Worm (Caenorhabditis elegans): ENCODE results near the gene K11C4.2.

K11C4.2 gene

ce11 chrV:6876763-6877515 is 17.9 kb upstream of the K11C4.2 start:
- TF ChIP-seq ref-2 (tag; optimal IDR thresholded peaks at IDR 0.05) (no peak), madf-2 (tag; optimal IDR thresholded peaks at IDR 0.05) (no peak), ceh-45 (GFP tag; IDR thresholded peaks at IDR 0.05) (no peak), npax-4 (tag; optimal IDR thresholded peaks at IDR 0.05) (no peak), ttx-3 (tag; optimal IDR thresholded peaks at IDR 0.05) (no peak), unc-3 (GFP tag; conservative IDR thresholded peaks at IDR 0.05) (no peak), unc-3 (tag; optimal IDR thresholded peaks at IDR 0.05) (no peak), elt-4 (tag; optimal IDR thresholded peaks at IDR 0.05) (no peak), elt-2 (tag; optimal IDR thresholded peaks at IDR 0.05) (no peak), mec-3 (tag; optimal IDR thresholded peaks at IDR 0.05; ENCODE audit: borderline replicate concordance) (no peak), C38D4.7 (GFP tag; optimal IDR thresholded peaks at IDR 0.05) (no peak), hlh-6 (tag; optimal IDR thresholded peaks at IDR 0.05) (no peak), tbx-2 (tag; optimal IDR thresholded peaks at IDR 0.05) (no peak), hlh-13 (GFP tag; optimal IDR thresholded peaks at IDR 0.05) (no peak), zip-5 (tag; optimal IDR thresholded peaks at IDR 0.05) (no peak), pag-3 (tag; optimal IDR thresholded peaks at IDR 0.05; ENCODE audit: borderline replicate concordance) (no peak), ceh-19 (GFP tag; optimal IDR thresholded peaks at IDR 0.05) (no peak), unc-55 (GFP tag; optimal IDR thresholded peaks at IDR 0.05) (no peak), K02D7.2 (tag; optimal IDR thresholded peaks at IDR 0.05) (no peak), hlh-8 (tag; optimal IDR thresholded peaks at IDR 0.05) (no peak), unc-86 (tag; optimal IDR thresholded peaks at IDR 0.05) (no peak)

- TF ChIP-seq hlh-8 (tag; optimal IDR thresholded peaks at IDR 0.05) (no peak), nfya-1 (tag; optimal IDR thresholded peaks at IDR 0.05) (no peak), Y22D7AL.16 (tag; optimal IDR thresholded peaks at IDR 0.05) (no peak), pax-1 (tag; optimal IDR thresholded peaks at IDR 0.05) (no peak), tbx-7 (tag; optimal IDR thresholded peaks at IDR 0.05) (no peak), fax-1 (tag; optimal IDR thresholded peaks at IDR 0.05) (no peak), T23F11.4 (GFP tag; optimal IDR thresholded peaks at IDR 0.05) (no peak), ets-4 (tag; optimal IDR thresholded peaks at IDR 0.05) (no peak), ahr-1 (tag; optimal IDR thresholded peaks at IDR 0.05) (no peak), K09A11.1 (tag; optimal IDR thresholded peaks at IDR 0.05; ENCODE audit: insufficient read depth) (no peak), elt-4 (tag; optimal IDR thresholded peaks at IDR 0.05) (no peak), ceh-22 (tag; optimal IDR thresholded peaks at IDR 0.05) (no peak), ceh-2 (tag; optimal IDR thresholded peaks at IDR 0.05) (no peak), syd-9 (tag; optimal IDR thresholded peaks at IDR 0.05) (no peak), sdc-2 (tag; optimal IDR thresholded peaks at IDR 0.05) (no peak), dve-1 (tag; optimal IDR thresholded peaks at IDR 0.05) (no peak), rnt-1 (tag; optimal IDR thresholded peaks at IDR 0.05) (no peak), zip-5 (tag; optimal IDR thresholded peaks at IDR 0.05) (no peak), ztf-16 (tag; optimal IDR thresholded peaks at IDR 0.05) (no peak)
These were observed 16.3 kb upstream of the K11C4.2 start for ce11 chrV:6878559-6878958.

- no peak for TF ChIP-seq elt-2 (tag; optimal IDR thresholded peaks at IDR 0.05)
- peak; percentile 59 for TF ChIP-seq hlh-8 (tag; optimal IDR thresholded peaks at IDR 0.05)
- TF ChIP-seq ceh-18 (tag; optimal IDR thresholded peaks at IDR 0.05), result peak; percentile 89
- peak; percentile 26 for TF ChIP-seq dve-1 (tag; optimal IDR thresholded peaks at IDR 0.05)
- no peak for TF ChIP-seq fkh-6 (tag; optimal IDR thresholded peaks at IDR 0.05)
- TF ChIP-seq sox-2 (GFP tag; IDR thresholded peaks at IDR 0.05), result no peak
- peak; percentile 89 for TF ChIP-seq syd-9 (tag; optimal IDR thresholded peaks at IDR 0.05)
- no peak for TF ChIP-seq ceh-30 (tag; optimal IDR thresholded peaks at IDR 0.05)
- TF ChIP-seq F13H6.1 (tag; optimal IDR thresholded peaks at IDR 0.05), result peak; percentile 71
- TF ChIP-seq unc-42 (tag; optimal IDR thresholded peaks at IDR 0.05), result peak; percentile 86
- no peak for TF ChIP-seq ceh-45 (GFP tag; IDR thresholded peaks at IDR 0.05)
- peak; percentile 44 for TF ChIP-seq unc-86 (tag; optimal IDR thresholded peaks at IDR 0.05)
- TF ChIP-seq eyg-1 (tag; optimal IDR thresholded peaks at IDR 0.05), result peak; percentile 33
- peak; percentile 2 for TF ChIP-seq ahr-1 (tag; optimal IDR thresholded peaks at IDR 0.05)
- TF ChIP-seq zip-5 (tag; optimal IDR thresholded peaks at IDR 0.05), result peak; percentile 5
- no peak for TF ChIP-seq ceh-24 (tag; optimal IDR thresholded peaks at IDR 0.05)
- TF ChIP-seq pqm-1 (tag; optimal IDR thresholded peaks at IDR 0.05), result peak; percentile 20
- TF ChIP-seq mec-3 (tag; optimal IDR thresholded peaks at IDR 0.05; ENCODE audit: borderline replicate concordance), result peak; percentile 40
- TF ChIP-seq gmeb-2 (tag; optimal IDR thresholded peaks at IDR 0.05), result peak; percentile 13
- no peak for TF ChIP-seq K09A11.1 (tag; optimal IDR thresholded peaks at IDR 0.05; ENCODE audit: insufficient read depth)
- no peak for TF ChIP-seq Y22D7AL.16 (tag; optimal IDR thresholded peaks at IDR 0.05)
- no peak for TF ChIP-seq pha-2 (tag; optimal IDR thresholded peaks at IDR 0.05)
- peak; percentile 86 for TF ChIP-seq hlh-6 (tag; optimal IDR thresholded peaks at IDR 0.05)
- peak; percentile 82 for TF ChIP-seq unc-55 (GFP tag; optimal IDR thresholded peaks at IDR 0.05)
- no peak for TF ChIP-seq ttx-3 (tag; optimal IDR thresholded peaks at IDR 0.05)
These were observed 15.4 kb upstream of the K11C4.2 start for ce11 chrV:6879490-6879889.
